Fruit fly (Drosophila melanogaster): ENCODE data around the gene CG6686.

The CG6686 gene

dm6 chr2L:12004211-12004979 lies 16.6 kb upstream of the CG6686 start (continued):
- TF ChIP-seq phol (tag; optimal IDR thresholded peaks at IDR 0.05) (peak; percentile 74), Bdp1 (GFP tag; optimal IDR thresholded peaks at IDR 0.05) (peak; percentile 47), CG1233 (GFP tag; optimal IDR thresholded peaks at IDR 0.05) (peak; percentile 75), seq (GFP tag; IDR thresholded peaks at IDR 0.05) (no peak), zen (tag; optimal IDR thresholded peaks at IDR 0.05) (no peak), Side (GFP tag; optimal IDR thresholded peaks at IDR 0.05) (peak; percentile 63), mam (GFP tag; optimal IDR thresholded peaks at IDR 0.05) (peak; percentile 30), onecut (GFP tag; IDR thresholded peaks at IDR 0.05) (peak; percentile 44), BtbVII (GFP tag; optimal IDR thresholded peaks at IDR 0.05) (peak; percentile 74), Myb (GFP tag; optimal IDR thresholded peaks at IDR 0.05) (no peak), Taf1 (GFP tag; IDR thresholded peaks at IDR 0.05) (no peak), CG16863 (GFP tag; optimal IDR thresholded peaks at IDR 0.05) (peak; percentile 63), CG3847 (GFP tag; IDR thresholded peaks at IDR 0.05) (no peak), Gug (GFP tag; IDR thresholded peaks at IDR 0.05) (no peak), C15 (GFP tag; IDR thresholded peaks at IDR 0.05) (no peak), sima (GFP tag; optimal IDR thresholded peaks at IDR 0.05) (peak; percentile 39), kah (GFP tag; optimal IDR thresholded peaks at IDR 0.05) (peak; percentile 26), Trl (optimal IDR thresholded peaks at IDR 0.05) (no peak), Trl (GFP tag; optimal IDR thresholded peaks at IDR 0.05) (peak; percentile 79), tna (GFP tag; IDR thresholded peaks at IDR 0.05; ENCODE audit: partially characterized antibody) (no peak), stc (GFP tag; IDR thresholded peaks at IDR 0.05) (no peak), CG13123 (GFP tag; optimal IDR thresholded peaks at IDR 0.05) (peak; percentile 76), Adf1 (GFP tag; IDR thresholded peaks at IDR 0.05) (no peak), Dip2 (GFP tag; IDR thresholded peaks at IDR 0.05) (no peak), ash1 (GFP tag; optimal IDR thresholded peaks at IDR 0.05) (no peak), sob (GFP tag; IDR thresholded peaks at IDR 0.05) (no peak), CG4404 (GFP tag; IDR thresholded peaks at IDR 0.05) (no peak), Opbp (GFP tag; IDR thresholded peaks at IDR 0.05; ENCODE audit: partially characterized antibody) (no peak), Rfx (GFP tag; IDR thresholded peaks at IDR 0.05) (no peak), Aef1 (GFP tag; IDR thresholded peaks at IDR 0.05) (no peak), Atf3 (GFP tag; optimal IDR thresholded peaks at IDR 0.05) (peak; percentile 34), eve (GFP tag; optimal IDR thresholded peaks at IDR 0.05) (no peak), scrt (GFP tag; optimal IDR thresholded peaks at IDR 0.05) (no peak), CG11723 (GFP tag; optimal IDR thresholded peaks at IDR 0.05) (peak; percentile 78), CG17361 (GFP tag; IDR thresholded peaks at IDR 0.05) (no peak), CG9437 (GFP tag; optimal IDR thresholded peaks at IDR 0.05) (peak; percentile 18), CG7928 (GFP tag; optimal IDR thresholded peaks at IDR 0.05) (peak; percentile 38), Hr39 (optimal IDR thresholded peaks at IDR 0.05) (no peak), Stat92E (GFP tag; optimal IDR thresholded peaks at IDR 0.05) (no peak), CG4617 (GFP tag; optimal IDR thresholded peaks at IDR 0.05; ENCODE audit: borderline replicate concordance) (peak; percentile 5), CG7372 (GFP tag; IDR thresholded peaks at IDR 0.05) (no peak), CG30020 (tag; optimal IDR thresholded peaks at IDR 0.05) (no peak), CG13775 (GFP tag; optimal IDR thresholded peaks at IDR 0.05) (peak; percentile 10), Neu2 (GFP tag; optimal IDR thresholded peaks at IDR 0.05; ENCODE audit: borderline replicate concordance) (no peak), CG13624 (GFP tag; optimal IDR thresholded peaks at IDR 0.05) (no peak), fd64A (GFP tag; optimal IDR thresholded peaks at IDR 0.05) (peak; percentile 89), lab (GFP tag; optimal IDR thresholded peaks at IDR 0.05) (peak; percentile 81), ftz-f1 (GFP tag; optimal IDR thresholded peaks at IDR 0.05) (peak; percentile 97), CG11085 (GFP tag; IDR thresholded peaks at IDR 0.05) (no peak), Pdp1 (GFP tag; optimal IDR thresholded peaks at IDR 0.05) (peak; percentile 46 to 55), dmrt11E (tag; optimal IDR thresholded peaks at IDR 0.05) (peak; percentile 70)

Measured in whole organism, embryonic.